Fruit fly (Drosophila melanogaster) whole organism, pupa: ENCODE data around the gene Proc-R.

Source experiments
- D1 ChIP-seq: fragments of 200-800 bp; sonication (Bioruptor generic); optimal IDR thresholded peaks from 2 replicates; lab custom pipeline; 2018; ENCODE audit warnings: missing biosample characterization, mild to moderate bottlenecking, missing genetic modification characterization, moderate library complexity
- Pif1A ChIP-seq: fragments of 200-800 bp; sonication (Bioruptor generic); optimal IDR thresholded peaks from 3 replicates; lab custom pipeline; 2016; ENCODE audit warnings: missing biosample characterization, missing genetic modification characterization
- fd96Ca ChIP-seq: fragments of 200-800 bp; sonication (Bioruptor generic); IDR thresholded peaks from 3 replicates; pipeline ENCODE4 v1.3.6; 2022; ENCODE audit warnings: missing biosample characterization, missing genetic modification characterization

DNA sequence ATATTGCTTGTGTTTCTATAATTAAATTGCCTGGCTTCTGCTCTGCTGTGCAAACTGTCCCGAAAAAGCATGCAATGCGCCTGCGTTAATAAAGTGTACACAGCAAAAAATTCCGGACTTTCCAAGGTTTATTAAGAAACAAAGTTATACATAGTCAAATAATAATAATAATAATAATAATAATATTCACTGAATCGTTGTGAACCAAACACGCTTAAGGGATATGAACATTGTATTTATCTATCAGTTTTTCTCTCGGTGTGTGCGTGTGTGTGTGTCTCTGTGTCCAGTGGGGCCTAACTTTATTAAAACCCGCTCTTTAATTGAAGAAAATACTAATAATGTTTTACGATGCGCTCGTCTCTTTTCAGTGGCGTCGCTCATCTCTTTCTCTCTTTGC is 16.5 kb upstream of the Proc-R start:
- TF ChIP-seq D1, result no peak
- no peak for TF ChIP-seq Pif1A (GFP tag; lab: Kevin White, UChicago)
- TF ChIP-seq fd96Ca (GFP tag; lab: Robert Waterston, UW), result no peak
